Fruit fly (Drosophila melanogaster): ENCODE results near the gene Atg14.

DNA sequence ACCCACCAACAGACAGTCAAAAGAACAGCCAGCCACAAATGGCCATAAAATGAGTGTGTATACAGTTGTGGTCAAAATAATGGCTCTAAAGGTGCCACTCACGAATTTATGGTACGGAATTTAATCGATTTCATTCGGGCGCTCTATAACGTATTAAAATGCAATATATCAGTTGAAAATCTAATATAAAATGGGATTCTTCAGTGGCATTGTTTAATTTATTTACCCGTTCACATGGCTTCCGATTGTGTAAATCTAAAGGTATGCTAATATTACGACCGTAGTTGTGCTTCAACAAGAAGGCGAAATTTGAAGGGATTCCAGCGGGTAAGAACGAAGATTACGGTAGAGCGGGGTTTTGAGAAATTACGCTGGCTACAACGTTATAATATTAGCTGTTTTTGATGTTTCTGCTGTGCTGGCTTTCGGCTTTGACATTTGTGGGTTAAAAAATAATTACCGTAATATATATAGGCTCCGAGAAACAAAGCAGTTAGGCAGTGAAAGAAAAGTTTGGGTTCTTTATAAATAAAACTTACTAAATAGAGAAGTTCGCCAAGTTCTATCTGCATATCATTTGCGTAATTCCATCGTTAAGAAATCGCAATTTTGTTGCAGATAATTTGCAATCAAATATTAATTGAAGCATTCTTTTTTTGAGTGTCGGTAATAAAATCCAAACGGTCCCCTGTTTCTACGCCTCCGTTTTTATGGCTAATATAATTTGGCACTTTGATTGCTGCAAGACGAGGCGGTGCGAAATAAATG is 40.4 kb upstream of the Atg14 start:
- TF ChIP-seq psq (optimal IDR thresholded peaks at IDR 0.05) (no peak), usp (GFP tag; optimal IDR thresholded peaks at IDR 0.05) (no peak), Dll (optimal IDR thresholded peaks at IDR 0.05) (no peak), CG8478 (optimal IDR thresholded peaks at IDR 0.05) (no peak)

All from whole organism.